Worm (Caenorhabditis elegans) whole organism, young adult: ENCODE measurements around the gene T26C5.5.
A peak's percentile ranks its signal among the peaks of the same experiment; 100 is the strongest.

Experiments
- C06A6.2 ChIP-seq: fragments of 200-800 bp; sonication (Bioruptor generic); conservative IDR thresholded peaks from 2 replicates; pipeline ENCODE4 v1.3.6; 2022; ENCODE audit warnings: missing genetic modification characterization, missing compliant biosample characterization
- F33H1.4 ChIP-seq: fragments of 200-800 bp; sonication (Bioruptor generic); IDR thresholded peaks from 2 replicates; pipeline ENCODE4 v1.3.6; 2022; ENCODE audit warnings: missing genetic modification reagents, missing genetic modification characterization, missing compliant biosample characterization
- F49E8.2 ChIP-seq: sonication (generic microtip); optimal IDR thresholded peaks from 3 replicates; lab custom pipeline; 2017; ENCODE audit warnings: missing genetic modification characterization, mild to moderate bottlenecking, missing compliant biosample characterization, antibody characterized with exemption, moderate library complexity; ENCODE audit not compliant: insufficient read depth
- K12H6.12 ChIP-seq: fragments of 200-800 bp; sonication (Bioruptor generic); optimal IDR thresholded peaks from 2 replicates; lab custom pipeline; 2018; ENCODE audit warnings: mild to moderate bottlenecking, missing genetic modification characterization, missing compliant biosample characterization
- T26A5.8 ChIP-seq: sonication (generic microtip); optimal IDR thresholded peaks from 2 replicates; lab custom pipeline; 2016; ENCODE audit warnings: missing genetic modification characterization, missing compliant biosample characterization
- Y53G8AR.9 ChIP-seq: fragments of 200-800 bp; sonication (Bioruptor generic); conservative IDR thresholded peaks from 2 replicates; pipeline ENCODE4 v1.3.6; 2022; ENCODE audit warnings: missing genetic modification reagents, missing genetic modification characterization, missing compliant biosample characterization
- Y67H2A.10 ChIP-seq: fragments of 200-800 bp; sonication (Bioruptor generic); conservative IDR thresholded peaks from 2 replicates; pipeline ENCODE4 v1.3.6; 2022; ENCODE audit warnings: missing genetic modification reagents, missing genetic modification characterization, missing compliant biosample characterization
- Y95B8A.8 ChIP-seq: fragments of 200-800 bp; sonication (Bioruptor generic); IDR thresholded peaks from 2 replicates; pipeline ENCODE4 v1.3.6; 2022; ENCODE audit warnings: missing genetic modification reagents, missing genetic modification characterization, missing compliant biosample characterization
- attf-5 ChIP-seq: fragments of 200-800 bp; sonication (Bioruptor generic); optimal IDR thresholded peaks from 2 replicates; lab custom pipeline; 2018; ENCODE audit warnings: mild to moderate bottlenecking, missing genetic modification characterization, missing compliant biosample characterization
- bed-1 ChIP-seq: fragments of 200-800 bp; sonication (Bioruptor generic); IDR thresholded peaks from 2 replicates; pipeline ENCODE4 v1.3.6; 2022; ENCODE audit warnings: missing genetic modification reagents, missing genetic modification characterization, missing compliant biosample characterization
- ceh-27 ChIP-seq: fragments of 200-800 bp; sonication (Bioruptor generic); optimal IDR thresholded peaks from 2 replicates; lab custom pipeline; 2018; ENCODE audit warnings: mild to moderate bottlenecking, missing genetic modification characterization, moderate library complexity, missing compliant biosample characterization
- ceh-40 ChIP-seq: fragments of 200-800 bp; sonication (Bioruptor generic); IDR thresholded peaks from 2 replicates; pipeline ENCODE4 v1.3.6; 2022; ENCODE audit warnings: missing genetic modification characterization, missing compliant biosample characterization
- ceh-91 ChIP-seq: fragments of 200-800 bp; sonication (Bioruptor generic); IDR thresholded peaks from 2 replicates; pipeline ENCODE4 v1.3.6; 2022; ENCODE audit warnings: missing genetic modification reagents, missing genetic modification characterization, missing compliant biosample characterization
- dpff-1 ChIP-seq: sonication (generic microtip); optimal IDR thresholded peaks from 2 replicates; lab custom pipeline; 2017; ENCODE audit warnings: mild to moderate bottlenecking, missing genetic modification characterization, missing compliant biosample characterization
- efl-1 ChIP-seq: fragments of 150-350 bp; optimal IDR thresholded peaks from 2 replicates; lab custom pipeline; 2014; ENCODE audit warnings: missing biosample characterization, missing genetic modification reagents, missing genetic modification characterization
- ets-4 ChIP-seq: fragments of 200-800 bp; sonication (Bioruptor generic); optimal IDR thresholded peaks from 2 replicates; lab custom pipeline; 2018; ENCODE audit warnings: mild to moderate bottlenecking, missing genetic modification characterization, missing compliant biosample characterization
- fkh-3 ChIP-seq: sonication (generic microtip); optimal IDR thresholded peaks from 2 replicates; lab custom pipeline; 2016; ENCODE audit warnings: mild to moderate bottlenecking, missing genetic modification characterization, missing compliant biosample characterization
- hmg-1.2 ChIP-seq: fragments of 200-800 bp; sonication (Bioruptor generic); IDR thresholded peaks from 2 replicates; pipeline ENCODE4 v1.3.6; 2022; ENCODE audit warnings: missing genetic modification reagents, missing genetic modification characterization, missing compliant biosample characterization
- let-607 ChIP-seq, 2 experiments: fragments of 200-800 bp in 1 of 2; sonication (Bioruptor generic) in 1 of 2; sonication (generic microtip) in 1 of 2; optimal IDR thresholded peaks; 2 replicates each; lab custom pipeline; 2016 to 2018; ENCODE audit warnings: mild to moderate bottlenecking in 2 of 2, missing compliant biosample characterization in 2 of 2, missing genetic modification characterization in 2 of 2, moderate library complexity in 2 of 2, missing genotype in 1 of 2
- lin-40 ChIP-seq: sonication (generic microtip); optimal IDR thresholded peaks from 2 replicates; lab custom pipeline; 2016; ENCODE audit warnings: missing genetic modification characterization, mild to moderate bottlenecking, missing compliant biosample characterization, missing genotype, missing genetic modification reagents
- lsy-27 ChIP-seq: sonication (generic microtip); optimal IDR thresholded peaks from 2 replicates; lab custom pipeline; 2017; ENCODE audit warnings: missing genetic modification characterization, mild to moderate bottlenecking, missing compliant biosample characterization, antibody characterized with exemption, missing genotype, borderline replicate concordance; ENCODE audit not compliant: insufficient read depth
- madf-8 ChIP-seq: fragments of 200-800 bp; sonication (Bioruptor generic); conservative IDR thresholded peaks from 2 replicates; pipeline ENCODE4 v1.3.6; 2022; ENCODE audit warnings: missing genetic modification reagents, missing genetic modification characterization, missing compliant biosample characterization
- nfyb-1 ChIP-seq: fragments of 200-800 bp; sonication (Bioruptor generic); IDR thresholded peaks from 2 replicates; pipeline ENCODE4 v1.3.6; 2022; ENCODE audit warnings: missing genetic modification reagents, missing genetic modification characterization, missing compliant biosample characterization
- nhr-80 ChIP-seq: sonication (generic microtip); optimal IDR thresholded peaks from 2 replicates; lab custom pipeline; 2016; ENCODE audit warnings: missing genetic modification characterization, missing compliant biosample characterization
- sdz-38 ChIP-seq: sonication (generic microtip); optimal IDR thresholded peaks from 2 replicates; lab custom pipeline; 2016; ENCODE audit warnings: missing genotype, missing genetic modification characterization, missing compliant biosample characterization
- snpc-4 ChIP-seq, 5 experiments: fragments of 150-350 bp in 1 of 5; sonication (generic microtip) in 4 of 5; optimal IDR thresholded peaks; 2 replicates each; lab custom pipeline; 2014 to 2018; ENCODE audit warnings: missing genetic modification characterization in 5 of 5, missing biosample characterization in 3 of 5, antibody characterized with exemption in 2 of 5, mild to moderate bottlenecking in 2 of 5, missing compliant biosample characterization in 2 of 5, missing genotype in 2 of 5, moderate library complexity in 2 of 5, missing genetic modification reagents in 1 of 5
- tbp1 ChIP-seq: fragments of 200-800 bp; sonication (Bioruptor generic); optimal IDR thresholded peaks from 2 replicates; lab custom pipeline; 2018; ENCODE audit warnings: mild to moderate bottlenecking, missing genetic modification characterization, missing compliant biosample characterization
- tbx-9 ChIP-seq: sonication (generic microtip); optimal IDR thresholded peaks from 2 replicates; lab custom pipeline; 2016; ENCODE audit warnings: borderline replicate concordance, missing genetic modification characterization, inconsistent platforms, missing compliant biosample characterization
- tlf-1 ChIP-seq: fragments of 200-800 bp; sonication (Bioruptor generic); optimal IDR thresholded peaks from 2 replicates; lab custom pipeline; 2018; ENCODE audit warnings: mild to moderate bottlenecking, missing genetic modification characterization, missing compliant biosample characterization
- unc-62 ChIP-seq: fragments of 150-350 bp; optimal IDR thresholded peaks from 2 replicates; lab custom pipeline; 2014; ENCODE audit warnings: missing biosample characterization, missing genetic modification reagents, missing genetic modification characterization
- xnd-1 ChIP-seq: sonication (generic microtip); optimal IDR thresholded peaks from 2 replicates; lab custom pipeline; 2016; ENCODE audit warnings: missing genotype, missing genetic modification reagents, missing genetic modification characterization, missing compliant biosample characterization
- ztf-26 ChIP-seq: sonication (generic microtip); optimal IDR thresholded peaks from 2 replicates; lab custom pipeline; 2017; ENCODE audit warnings: missing genetic modification characterization, missing compliant biosample characterization
- ztf-28 ChIP-seq: fragments of 200-800 bp; sonication (Bioruptor generic); IDR thresholded peaks from 2 replicates; pipeline ENCODE4 v1.3.6; 2022; ENCODE audit warnings: missing genetic modification reagents, missing genetic modification characterization, missing compliant biosample characterization

T26C5.5 gene

DNA sequence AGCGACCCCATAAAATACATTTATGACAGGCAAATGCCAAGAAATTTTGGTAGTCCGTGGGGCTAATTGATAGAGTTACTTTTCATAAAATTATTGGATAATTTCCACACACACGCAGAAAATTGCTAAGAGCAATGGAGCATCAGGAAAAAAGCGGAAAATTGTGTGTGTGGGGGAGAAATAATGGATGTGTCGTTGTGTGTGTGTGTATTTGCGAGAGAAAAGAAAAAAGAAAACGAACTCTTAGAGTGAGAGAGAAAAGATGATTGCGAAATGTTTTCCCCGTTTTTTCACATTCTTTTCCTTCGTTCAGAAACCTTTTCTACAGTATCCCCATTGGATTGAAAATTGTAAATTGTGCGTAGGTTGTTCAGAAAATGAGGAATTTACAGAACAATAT lies 35.0 kb upstream of the T26C5.5 start (continued):
- TF ChIP-seq Y67H2A.10 (GFP tag; lab: Robert Waterston, UW): no peak
- TF ChIP-seq ceh-27 (GFP tag; lab: Kevin White, UChicago): no peak
- TF ChIP-seq sdz-38 (tag; lab: Kevin White, UChicago): no peak
- TF ChIP-seq hmg-1.2 (GFP tag; lab: Robert Waterston, UW): peak; percentile 21; the same call in 1 of the 2 replicates
- no peak for TF ChIP-seq bed-1 (GFP tag; lab: Robert Waterston, UW)
- no peak for TF ChIP-seq ztf-26 (tag; lab: Kevin White, UChicago)
- TF ChIP-seq ztf-28 (GFP tag; lab: Robert Waterston, UW): no peak
- peak; percentile 0 for TF ChIP-seq lin-40 (tag; lab: Kevin White, UChicago)
- TF ChIP-seq tlf-1: no peak
- TF ChIP-seq K12H6.12: peak; percentile 70
- no peak for TF ChIP-seq efl-1 (GFP tag; lab: Kevin White, UChicago)
- no peak for TF ChIP-seq T26A5.8 (tag; lab: Kevin White, UChicago)
- TF ChIP-seq dpff-1 (tag; lab: Kevin White, UChicago): no peak
- TF ChIP-seq ceh-91 (GFP tag; lab: Robert Waterston, UW): no peak

DNA sequence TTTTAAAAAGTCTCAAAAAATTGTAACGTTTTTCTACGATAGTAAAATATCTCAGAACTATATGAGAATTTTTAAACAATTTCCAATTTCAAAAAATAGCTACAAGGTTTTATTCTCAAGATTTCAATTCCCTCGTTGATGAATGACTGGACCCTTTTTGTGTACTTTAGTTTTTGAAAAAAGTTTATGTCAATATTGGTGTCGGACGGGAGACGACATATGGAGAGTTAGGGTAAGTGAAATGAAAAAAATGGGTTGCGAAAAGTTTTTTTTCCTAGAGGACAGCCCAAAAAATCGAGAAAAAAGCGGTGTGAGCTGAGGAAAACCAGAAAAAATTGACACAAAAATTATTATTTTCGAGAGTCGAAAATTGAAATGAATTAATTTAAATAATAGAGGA lies 34.3 kb upstream of the T26C5.5 start:
- no peak for TF ChIP-seq Y53G8AR.9 (GFP tag; lab: Robert Waterston, UW)
- TF ChIP-seq snpc-4 (GFP tag; optimal IDR thresholded peaks at IDR 0.05; lab: Kevin White, UChicago): no peak
- TF ChIP-seq snpc-4 (tag; optimal IDR thresholded peaks at IDR 0.05; lab: Kevin White, UChicago): no peak
- TF ChIP-seq attf-5 (GFP tag; lab: Kevin White, UChicago): no peak
- TF ChIP-seq Y95B8A.8: no peak
- no peak for TF ChIP-seq F33H1.4 (GFP tag; lab: Robert Waterston, UW)
- no peak for TF ChIP-seq lsy-27 (tag; lab: Kevin White, UChicago)
- no peak for TF ChIP-seq madf-8
- no peak for TF ChIP-seq fkh-3 (tag; lab: Kevin White, UChicago)
- TF ChIP-seq ets-4 (GFP tag; lab: Kevin White, UChicago): no peak
- no peak for TF ChIP-seq xnd-1 (tag; lab: Kevin White, UChicago)

DNA sequence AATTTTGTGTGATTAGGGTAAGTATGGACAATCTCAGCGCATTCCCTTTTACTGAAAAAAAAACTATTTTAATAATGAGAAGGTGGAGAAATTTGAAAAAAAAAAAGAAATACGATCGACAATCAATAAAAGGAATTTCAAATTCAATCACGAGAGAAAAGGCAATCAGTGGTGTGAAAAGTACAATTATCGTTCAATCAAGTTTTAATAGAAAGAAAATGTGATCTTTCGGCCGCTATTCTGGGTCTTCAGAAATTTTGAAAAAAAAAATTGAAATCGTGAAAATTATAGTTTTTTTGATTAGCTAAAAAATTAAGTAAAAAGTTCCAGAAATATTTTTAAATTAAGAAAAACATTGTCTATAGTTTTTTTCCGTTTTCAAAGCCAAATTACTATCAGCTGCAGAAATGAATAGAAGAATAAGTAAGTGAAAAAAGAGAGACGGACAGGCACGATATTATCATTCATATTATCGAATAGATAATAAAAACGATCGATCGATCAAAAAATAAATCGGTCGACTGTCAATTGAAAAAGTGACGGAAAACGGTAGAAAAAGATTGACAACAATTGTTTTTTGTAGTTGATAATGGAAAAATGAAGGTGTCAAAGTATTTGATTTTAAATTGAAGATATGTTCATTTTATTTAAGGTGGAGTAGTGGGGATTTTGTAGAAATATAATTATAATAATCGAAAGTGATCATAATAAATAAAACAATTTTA lies 33.7 kb upstream of the T26C5.5 start, which contains the start of gene gldi-3:
TSS of gene gldi-3 (minus strand) at position 51 of the 725 bp plus-strand sequence.
- no peak for TF ChIP-seq fkh-3 (tag; lab: Kevin White, UChicago)
- peak; percentile 61 for TF ChIP-seq nhr-80 (tag; lab: Kevin White, UChicago)
- TF ChIP-seq F49E8.2 (tag; lab: Kevin White, UChicago): no peak
- TF ChIP-seq nfyb-1 (GFP tag; lab: Robert Waterston, UW): 0 out of 2 replicates have a peak, but pooled peaks have one; percentile 20
- no peak for TF ChIP-seq sdz-38 (tag; lab: Kevin White, UChicago)
- peak in 1 of 2 experiments; percentile 51 for TF ChIP-seq let-607 (tag; optimal IDR thresholded peaks at IDR 0.05; lab: Kevin White, UChicago)
- TF ChIP-seq ceh-91 (GFP tag; lab: Robert Waterston, UW): no peak
- TF ChIP-seq tbx-9: no peak
- no peak for TF ChIP-seq ceh-40 (GFP tag; lab: Robert Waterston, UW)
- TF ChIP-seq unc-62 (GFP tag; lab: Kevin White, UChicago): peak; percentile 49
- TF ChIP-seq C06A6.2 (GFP tag; lab: Robert Waterston, UW): no peak
- no peak for TF ChIP-seq tbp1 (GFP tag; lab: Kevin White, UChicago)
